Fruit fly (Drosophila melanogaster) whole organism, embryonic: ENCODE measurements around the gene Fst.

ENCODE experiments used
- Abd-B ChIP-seq: fragments of 200-800 bp; sonication (Bioruptor generic); optimal IDR thresholded peaks from 2 replicates; lab custom pipeline; 2018; ENCODE audit warnings: missing biosample characterization, mild to moderate bottlenecking, missing genetic modification characterization, moderate library complexity
- Asciz ChIP-seq: fragments of 200-800 bp; sonication (Bioruptor generic); optimal IDR thresholded peaks from 2 replicates; lab custom pipeline; 2017; ENCODE audit warnings: missing biosample characterization, mild to moderate bottlenecking, missing genetic modification characterization, missing genetic modification reagents
- CG10654 ChIP-seq: fragments of 200-800 bp; sonication (Bioruptor generic); optimal IDR thresholded peaks from 2 replicates; lab custom pipeline; 2016; ENCODE audit warnings: missing biosample characterization, missing genetic modification characterization
- CG11093 ChIP-seq: fragments of 200-800 bp; sonication (Bioruptor generic); IDR thresholded peaks from 3 replicates; pipeline ENCODE4 v1.3.6; 2022; ENCODE audit warnings: missing biosample characterization, missing genetic modification characterization
- CG11560 ChIP-seq: fragments of 200-800 bp; sonication (Bioruptor generic); IDR thresholded peaks from 3 replicates; pipeline ENCODE4 v1.3.6; 2022; ENCODE audit warnings: missing biosample characterization, missing genetic modification characterization
- CG12219 ChIP-seq: fragments of 200-800 bp; sonication (Bioruptor generic); optimal IDR thresholded peaks from 3 replicates; lab custom pipeline; 2018; ENCODE audit warnings: missing biosample characterization, mild to moderate bottlenecking, missing genetic modification characterization
- CG12769 ChIP-seq: fragments of 200-800 bp; sonication (Bioruptor generic); optimal IDR thresholded peaks from 2 replicates; lab custom pipeline; 2019; ENCODE audit warnings: missing biosample characterization, mild to moderate bottlenecking, missing genetic modification characterization, moderate library complexity
- CG13287 ChIP-seq: fragments of 200-800 bp; sonication (Bioruptor generic); IDR thresholded peaks from 2 replicates; pipeline ENCODE4 v1.3.6; 2022; ENCODE audit warnings: missing biosample characterization, missing genetic modification characterization; ENCODE audit not compliant: partially characterized antibody
- CG14710 ChIP-seq: fragments of 200-800 bp; sonication (Bioruptor generic); optimal IDR thresholded peaks from 3 replicates; lab custom pipeline; 2019; ENCODE audit warnings: missing biosample characterization, mild to moderate bottlenecking, missing genetic modification characterization, moderate library complexity
- CG16779 ChIP-seq: fragments of 200-800 bp; sonication (Bioruptor generic); IDR thresholded peaks from 2 replicates; pipeline ENCODE4 v1.3.6; 2022; ENCODE audit warnings: missing biosample characterization, missing genetic modification characterization
- CG16815 ChIP-seq: fragments of 200-800 bp; sonication (Bioruptor generic); optimal IDR thresholded peaks from 3 replicates; lab custom pipeline; 2017; ENCODE audit warnings: missing biosample characterization, mild to moderate bottlenecking, missing genetic modification characterization
- CG17802 ChIP-seq: fragments of 200-800 bp; sonication (Bioruptor generic); optimal IDR thresholded peaks from 2 replicates; lab custom pipeline; 2018; ENCODE audit warnings: missing biosample characterization, mild to moderate bottlenecking, missing genetic modification characterization, moderate library complexity
- CG17912 ChIP-seq: fragments of 200-800 bp; sonication (Bioruptor generic); optimal IDR thresholded peaks from 2 replicates; lab custom pipeline; 2018; ENCODE audit warnings: missing biosample characterization, mild to moderate bottlenecking, missing genetic modification characterization
- CG18599 ChIP-seq: fragments of 200-800 bp; sonication (Bioruptor generic); optimal IDR thresholded peaks from 3 replicates; lab custom pipeline; 2017; ENCODE audit warnings: missing biosample characterization, missing genetic modification characterization, mild to moderate bottlenecking, moderate library complexity, missing genetic modification reagents
- CG2129 ChIP-seq: fragments of 200-800 bp; sonication (Bioruptor generic); IDR thresholded peaks from 2 replicates; pipeline ENCODE4 v1.3.6; 2022; ENCODE audit warnings: missing biosample characterization, missing genetic modification characterization; ENCODE audit not compliant: partially characterized antibody
- CG2712 ChIP-seq: fragments of 200-800 bp; optimal IDR thresholded peaks from 3 replicates; lab custom pipeline; 2019; ENCODE audit warnings: missing biosample characterization, mild to moderate bottlenecking, missing genetic modification characterization, moderate library complexity
- CG30403 ChIP-seq: fragments of 200-800 bp; sonication (Bioruptor generic); optimal IDR thresholded peaks from 3 replicates; lab custom pipeline; 2016; ENCODE audit warnings: missing biosample characterization, missing genetic modification characterization
- CG3065 ChIP-seq: fragments of 200-800 bp; sonication (Bioruptor generic); optimal IDR thresholded peaks from 2 replicates; lab custom pipeline; 2016; ENCODE audit warnings: missing biosample characterization, missing genetic modification characterization
- CG32532 ChIP-seq: fragments of 200-800 bp; sonication (Bioruptor generic); IDR thresholded peaks from 2 replicates; pipeline ENCODE4 v1.3.6; 2022; ENCODE audit warnings: missing biosample characterization, missing genetic modification characterization
- CG3281 ChIP-seq: fragments of 200-800 bp; sonication (Bioruptor generic); optimal IDR thresholded peaks from 3 replicates; lab custom pipeline; 2017; ENCODE audit warnings: missing biosample characterization, mild to moderate bottlenecking, missing genetic modification characterization
- CG34224 ChIP-seq: fragments of 200-800 bp; sonication (Bioruptor generic); IDR thresholded peaks from 3 replicates; pipeline ENCODE4 v1.3.6; 2022; ENCODE audit warnings: missing biosample characterization, missing genetic modification characterization; ENCODE audit not compliant: partially characterized antibody
- CG3726 ChIP-seq: fragments of 200-800 bp; sonication (Bioruptor generic); IDR thresholded peaks from 3 replicates; pipeline ENCODE4, ENCODE4 v1.3.6; 2022; ENCODE audit warnings: missing biosample characterization, missing genetic modification characterization
- CG4360 ChIP-seq: fragments of 200-800 bp; sonication (Bioruptor generic); IDR thresholded peaks from 2 replicates; pipeline ENCODE4 v1.3.6; 2022; ENCODE audit warnings: missing biosample characterization, missing genetic modification characterization
- CG8089 ChIP-seq: fragments of 200-800 bp; sonication (Bioruptor generic); optimal IDR thresholded peaks from 3 replicates; lab custom pipeline; 2016; ENCODE audit warnings: missing biosample characterization, missing genetic modification characterization
- CG8359 ChIP-seq: fragments of 200-800 bp; sonication (Bioruptor generic); optimal IDR thresholded peaks from 2 replicates; lab custom pipeline; 2017; ENCODE audit warnings: missing biosample characterization, mild to moderate bottlenecking, missing genetic modification characterization, borderline replicate concordance
- CG9727 ChIP-seq: fragments of 200-800 bp; sonication (Bioruptor generic); optimal IDR thresholded peaks from 3 replicates; lab custom pipeline; 2017; ENCODE audit warnings: missing biosample characterization, mild to moderate bottlenecking, missing genetic modification characterization
- Dek ChIP-seq: fragments of 200-800 bp; sonication (Bioruptor generic); optimal IDR thresholded peaks from 3 replicates; lab custom pipeline; 2019; ENCODE audit warnings: missing biosample characterization, mild to moderate bottlenecking, missing genetic modification characterization, moderate library complexity
- Ets97D ChIP-seq: fragments of 200-800 bp; sonication (Bioruptor generic); optimal IDR thresholded peaks from 3 replicates; lab custom pipeline; 2016; ENCODE audit warnings: missing biosample characterization, missing genetic modification characterization
- HHEX ChIP-seq: fragments of 200-800 bp; sonication (Bioruptor generic); optimal IDR thresholded peaks from 3 replicates; lab custom pipeline; 2017; ENCODE audit warnings: missing biosample characterization, mild to moderate bottlenecking, missing genetic modification characterization, missing genetic modification reagents
- NC2β ChIP-seq: fragments of 200-800 bp; sonication (Bioruptor generic); optimal IDR thresholded peaks from 2 replicates; lab custom pipeline; 2016; ENCODE audit warnings: missing biosample characterization, missing genetic modification characterization
- Neu2 ChIP-seq: fragments of 200-800 bp; sonication (Bioruptor generic); optimal IDR thresholded peaks from 3 replicates; lab custom pipeline; 2016; ENCODE audit warnings: missing biosample characterization, missing genetic modification characterization, borderline replicate concordance
- Ptx1 ChIP-seq: fragments of 200-800 bp; sonication (Bioruptor generic); IDR thresholded peaks from 2 replicates; pipeline ENCODE4 v1.3.6; 2022; ENCODE audit warnings: missing biosample characterization, missing genetic modification characterization
- Sin3A ChIP-seq: fragments of >200 bp; optimal IDR thresholded peaks from 2 replicates; lab custom pipeline; 2018
- Six4 ChIP-seq: fragments of 200-800 bp; sonication (Bioruptor generic); optimal IDR thresholded peaks from 2 replicates; lab custom pipeline; 2016; ENCODE audit warnings: missing biosample characterization, missing genetic modification characterization
- TFAM ChIP-seq: fragments of 200-800 bp; sonication (Bioruptor generic); optimal IDR thresholded peaks from 2 replicates; lab custom pipeline; 2017; ENCODE audit warnings: missing biosample characterization, missing genetic modification characterization, inconsistent platforms
- ap ChIP-seq: fragments of 200-800 bp; sonication (Bioruptor generic); IDR thresholded peaks from 2 replicates; pipeline ENCODE4 v1.3.6; 2022; ENCODE audit warnings: missing biosample characterization, missing genetic modification characterization
- cato ChIP-seq: fragments of 200-800 bp; sonication (Bioruptor generic); optimal IDR thresholded peaks from 2 replicates; lab custom pipeline; 2016; ENCODE audit warnings: missing biosample characterization, missing genetic modification characterization, borderline replicate concordance
- ci ChIP-seq: fragments of 200-800 bp; sonication (Bioruptor generic); IDR thresholded peaks from 3 replicates; pipeline ENCODE4 v1.3.6; 2022; ENCODE audit warnings: missing biosample characterization, missing genetic modification characterization
- dan ChIP-seq: fragments of 200-800 bp; sonication (Bioruptor generic); IDR thresholded peaks from 2 replicates; pipeline ENCODE4 v1.3.6; 2022; ENCODE audit warnings: missing biosample characterization, missing genetic modification characterization
- disco-r ChIP-seq: fragments of 200-800 bp; sonication (Bioruptor generic); optimal IDR thresholded peaks from 2 replicates; lab custom pipeline; 2016; ENCODE audit warnings: missing biosample characterization, missing genetic modification characterization
- dpn ChIP-seq, 2 experiments: fragments of 200-800 bp; sonication (Bioruptor generic); optimal IDR thresholded peaks; 3 replicates each; lab custom pipeline; 2016; ENCODE audit warnings: missing biosample characterization in 2 of 2, missing genetic modification characterization in 2 of 2
- dysf ChIP-seq: fragments of 200-800 bp; sonication (Bioruptor generic); IDR thresholded peaks from 3 replicates; pipeline ENCODE4 v1.3.6; 2022; ENCODE audit warnings: missing biosample characterization, missing genetic modification characterization
- ems ChIP-seq: fragments of 200-800 bp; sonication (Bioruptor generic); optimal IDR thresholded peaks from 3 replicates; lab custom pipeline; 2016; ENCODE audit warnings: missing biosample characterization, missing genetic modification characterization
- gce ChIP-seq: fragments of 200-800 bp; sonication (Bioruptor generic); IDR thresholded peaks from 3 replicates; pipeline ENCODE4 v1.3.6; 2022; ENCODE audit warnings: missing biosample characterization, missing genetic modification characterization
- gem ChIP-seq: fragments of 200-800 bp; sonication (Bioruptor generic); optimal IDR thresholded peaks from 2 replicates; lab custom pipeline; 2019; ENCODE audit warnings: missing biosample characterization, mild to moderate bottlenecking, missing genetic modification characterization, moderate library complexity
- lov ChIP-seq, 2 experiments: fragments of 200-800 bp in 1 of 2; fragments of >200 bp in 1 of 2; sonication (Bioruptor generic) in 1 of 2; IDR thresholded peaks in 1 of 2; optimal IDR thresholded peaks in 1 of 2; 2 replicates in 1 of 2; 3 replicates in 1 of 2; pipeline versions ENCODE4 v1.3.6 to Lab custom; 2017 to 2022; ENCODE audit warnings: missing biosample characterization in 1 of 2, missing genetic modification characterization in 1 of 2
- nau ChIP-seq: fragments of 200-800 bp; sonication (Bioruptor generic); optimal IDR thresholded peaks from 3 replicates; lab custom pipeline; 2017; ENCODE audit warnings: missing biosample characterization, mild to moderate bottlenecking, missing genetic modification characterization, missing genetic modification reagents
- row ChIP-seq: fragments of 200-800 bp; sonication (Bioruptor generic); IDR thresholded peaks from 3 replicates; pipeline ENCODE4 v1.3.6; 2022; ENCODE audit warnings: missing biosample characterization, missing genetic modification characterization
- sr ChIP-seq: fragments of 200-800 bp; sonication (Bioruptor generic); IDR thresholded peaks from 3 replicates; pipeline ENCODE4 v1.3.6; 2022; ENCODE audit warnings: missing biosample characterization, missing genetic modification characterization
- tio ChIP-seq: fragments of 200-800 bp; sonication (Bioruptor generic); optimal IDR thresholded peaks from 2 replicates; lab custom pipeline; 2017; ENCODE audit warnings: missing biosample characterization, missing genetic modification characterization, inconsistent platforms

Fst gene

dm6 chr3R:9626880-9627401 is 19.0 kb downstream of the Fst start, which contains the start of the genes CG9427 and CG8319 (continued):
- peak; percentile 39 for TF ChIP-seq CG18599
- 0 out of 3 replicates have a peak, but pooled peaks have one; percentile 21 for TF ChIP-seq dysf (GFP tag; lab: Robert Waterston, UW)
- TF ChIP-seq CG12769 (tag; lab: Kevin White, UChicago) = peak; percentile 37
- TF ChIP-seq disco-r = no peak
- TF ChIP-seq CG13287 (GFP tag; lab: Robert Waterston, UW) = peak; percentile 96
- no peak for TF ChIP-seq TFAM
- TF ChIP-seq CG11093 (GFP tag; lab: Robert Waterston, UW) = no peak
- TF ChIP-seq CG14710 (tag; lab: Kevin White, UChicago) = peak; percentile 85
- no peak for TF ChIP-seq CG12219
- peak; percentile 67 for TF ChIP-seq Ptx1 (GFP tag; lab: Robert Waterston, UW)
- TF ChIP-seq dpn (GFP tag; optimal IDR thresholded peaks at IDR 0.05; lab: Kevin White, UChicago) = peak; percentile 57 to 77
- TF ChIP-seq ems (GFP tag; lab: Kevin White, UChicago) = peak; percentile 66
- TF ChIP-seq Ets97D = peak; percentile 64
- peak; percentile 75 for TF ChIP-seq CG2129
- no peak for TF ChIP-seq dan (GFP tag; lab: Robert Waterston, UW)
- TF ChIP-seq CG32532 (GFP tag; lab: Robert Waterston, UW) = peak; percentile 60
- TF ChIP-seq CG30403 (GFP tag; lab: Kevin White, UChicago) = peak; percentile 81
- no peak for TF ChIP-seq CG16779
- no peak for TF ChIP-seq gce (GFP tag; lab: Robert Waterston, UW)
- TF ChIP-seq gem (tag; lab: Kevin White, UChicago) = peak; percentile 81
- peak; percentile 7 for TF ChIP-seq Asciz (GFP tag; lab: Kevin White, UChicago)
- TF ChIP-seq row (GFP tag; lab: Robert Waterston, UW) = peak; percentile 82
- peak; percentile 46 for TF ChIP-seq CG3281
- TF ChIP-seq CG16815 (GFP tag; lab: Kevin White, UChicago) = no peak
- TF ChIP-seq NC2β (GFP tag; lab: Kevin White, UChicago) = peak; percentile 28
- TF ChIP-seq lov (optimal IDR thresholded peaks at IDR 0.05; lab: Kevin White, UChicago) = no peak
- TF ChIP-seq lov (GFP tag; IDR thresholded peaks at IDR 0.05; lab: Robert Waterston, UW) = no peak
- peak; percentile 13 for TF ChIP-seq Sin3A (lab: Kevin White, UChicago)
- peak; percentile 92 for TF ChIP-seq CG34224 (GFP tag; lab: Robert Waterston, UW)
- no peak for TF ChIP-seq CG11560
- no peak; the same call in 1 of the 2 replicates for TF ChIP-seq ap (GFP tag; lab: Robert Waterston, UW)
- peak; percentile 60; the same call in 1 of the 3 replicates for TF ChIP-seq ci (GFP tag; lab: Robert Waterston, UW)
- TF ChIP-seq sr (GFP tag; lab: Robert Waterston, UW) = no peak
- TF ChIP-seq CG9727 (GFP tag; lab: Kevin White, UChicago) = peak; percentile 71
- TF ChIP-seq Abd-B (GFP tag; lab: Kevin White, UChicago) = no peak
- peak; percentile 33 for TF ChIP-seq Six4 (GFP tag; lab: Kevin White, UChicago)
- no peak for TF ChIP-seq CG17802 (tag; lab: Kevin White, UChicago)
- peak; percentile 40 for TF ChIP-seq CG10654 (GFP tag; lab: Kevin White, UChicago)
- no peak for TF ChIP-seq CG17912
- no peak for TF ChIP-seq CG8359 (GFP tag; lab: Kevin White, UChicago)
- no peak for TF ChIP-seq HHEX (GFP tag; lab: Kevin White, UChicago)
- no peak for TF ChIP-seq nau
- no peak for TF ChIP-seq cato (GFP tag; lab: Kevin White, UChicago)
- TF ChIP-seq Dek (tag; lab: Kevin White, UChicago) = peak; percentile 71
- no peak for TF ChIP-seq tio (GFP tag; lab: Kevin White, UChicago)
- 0 out of 3 replicates have a peak, but pooled peaks have one; percentile 58 for TF ChIP-seq CG3726 (GFP tag; lab: Robert Waterston, UW)
- peak; percentile 41 for TF ChIP-seq CG3065 (GFP tag; lab: Kevin White, UChicago)
- no peak for TF ChIP-seq CG8089 (GFP tag; lab: Kevin White, UChicago)
- no peak for TF ChIP-seq Neu2 (GFP tag; lab: Kevin White, UChicago)
- TF ChIP-seq CG4360 = no peak
- TF ChIP-seq CG2712 = peak; percentile 75
